Worm (Caenorhabditis elegans) whole organism, mixed stage, embryonic: ENCODE results near the gene F19B2.7.
A peak's percentile ranks its signal among the peaks of the same experiment; 100 is the strongest.

Experiments used
- bed-3 ChIP-seq: fragments of 200-800 bp; sonication (Bioruptor generic); optimal IDR thresholded peaks from 3 replicates; lab custom pipeline; 2018; ENCODE audit warnings: mild to moderate bottlenecking, missing genetic modification characterization, moderate library complexity, missing compliant biosample characterization
- blmp-1 ChIP-seq: fragments of 150-350 bp; optimal IDR thresholded peaks from 2 replicates; lab custom pipeline; 2014; ENCODE audit warnings: missing biosample characterization, missing genetic modification characterization
- ceh-39 ChIP-seq: fragments of 150-350 bp; optimal IDR thresholded peaks from 2 replicates; lab custom pipeline; 2014; ENCODE audit warnings: missing biosample characterization, missing genetic modification characterization
- ceh-43 ChIP-seq: fragments of 200-800 bp; sonication (Bioruptor generic); optimal IDR thresholded peaks from 2 replicates; lab custom pipeline; 2018; ENCODE audit warnings: mild to moderate bottlenecking, missing genetic modification characterization, moderate library complexity, missing compliant biosample characterization
- ceh-83 ChIP-seq: fragments of 200-800 bp; sonication (Bioruptor generic); optimal IDR thresholded peaks from 2 replicates; lab custom pipeline; 2018; ENCODE audit warnings: mild to moderate bottlenecking, missing genetic modification characterization, missing compliant biosample characterization
- ces-1 ChIP-seq: fragments of 150-350 bp; optimal IDR thresholded peaks from 2 replicates; lab custom pipeline; 2014; ENCODE audit warnings: missing biosample characterization, missing genetic modification reagents, missing genetic modification characterization
- cnd-1 ChIP-seq: fragments of 200-800 bp; sonication (Bioruptor generic); optimal IDR thresholded peaks from 2 replicates; lab custom pipeline; 2018; ENCODE audit warnings: mild to moderate bottlenecking, missing genetic modification characterization, missing compliant biosample characterization
- drap-1 ChIP-seq: fragments of 200-800 bp; sonication (Bioruptor generic); optimal IDR thresholded peaks from 3 replicates; lab custom pipeline; 2018; ENCODE audit warnings: mild to moderate bottlenecking, missing genetic modification characterization, missing compliant biosample characterization
- elt-1 ChIP-seq: sonication (generic microtip); optimal IDR thresholded peaks from 2 replicates; lab custom pipeline; 2017; ENCODE audit warnings: missing genetic modification characterization, mild to moderate bottlenecking, missing compliant biosample characterization, antibody characterized with exemption, moderate library complexity, borderline replicate concordance; ENCODE audit not compliant: insufficient read depth
- elt-3 ChIP-seq: fragments of 150-350 bp; optimal IDR thresholded peaks from 2 replicates; lab custom pipeline; 2014; ENCODE audit warnings: missing biosample characterization, missing genetic modification characterization
- flh-1 ChIP-seq: fragments of 200-800 bp; sonication (Bioruptor generic); optimal IDR thresholded peaks from 2 replicates; lab custom pipeline; 2018; ENCODE audit warnings: mild to moderate bottlenecking, missing genetic modification characterization, moderate library complexity, missing compliant biosample characterization
- ham-2 ChIP-seq: fragments of 200-800 bp; sonication (Bioruptor generic); optimal IDR thresholded peaks from 2 replicates; lab custom pipeline; 2018; ENCODE audit warnings: mild to moderate bottlenecking, missing genetic modification characterization, missing compliant biosample characterization
- hlh-1 ChIP-seq: fragments of 150-350 bp; optimal IDR thresholded peaks from 2 replicates; lab custom pipeline; 2014; ENCODE audit warnings: missing biosample characterization, missing genetic modification reagents, missing genetic modification characterization
- lin-13 ChIP-seq: fragments of 150-350 bp; optimal IDR thresholded peaks from 2 replicates; lab custom pipeline; 2014; ENCODE audit warnings: missing biosample characterization, missing genetic modification characterization
- lin-32 ChIP-seq: fragments of 200-800 bp; sonication (Bioruptor generic); optimal IDR thresholded peaks from 2 replicates; lab custom pipeline; 2018; ENCODE audit warnings: mild to moderate bottlenecking, missing genetic modification characterization, missing compliant biosample characterization
- lsy-2 ChIP-seq: fragments of 150-350 bp; optimal IDR thresholded peaks from 2 replicates; lab custom pipeline; 2014; ENCODE audit warnings: missing biosample characterization, missing genetic modification characterization
- mab-5 ChIP-seq: fragments of 150-350 bp; optimal IDR thresholded peaks from 2 replicates; lab custom pipeline; 2014; ENCODE audit warnings: missing biosample characterization, missing genetic modification characterization
- mep-1 ChIP-seq: fragments of 150-350 bp; optimal IDR thresholded peaks from 2 replicates; lab custom pipeline; 2017; ENCODE audit warnings: missing biosample characterization, missing genetic modification reagents, missing genetic modification characterization, inconsistent platforms
- nhr-2 ChIP-seq: fragments of 150-350 bp; optimal IDR thresholded peaks from 2 replicates; lab custom pipeline; 2014; ENCODE audit warnings: missing biosample characterization, missing genetic modification characterization
- nhr-237 ChIP-seq: fragments of 150-350 bp; optimal IDR thresholded peaks from 2 replicates; lab custom pipeline; 2014; ENCODE audit warnings: missing biosample characterization, missing genetic modification characterization
- nhr-28 ChIP-seq: fragments of 150-350 bp; optimal IDR thresholded peaks from 2 replicates; lab custom pipeline; 2014; ENCODE audit warnings: missing biosample characterization, missing genetic modification characterization
- nhr-76 ChIP-seq: sonication (generic microtip); optimal IDR thresholded peaks from 2 replicates; lab custom pipeline; 2017; ENCODE audit warnings: missing biosample characterization, missing genetic modification characterization
- pha-4 ChIP-seq: fragments of 150-350 bp; optimal IDR thresholded peaks from 2 replicates; lab custom pipeline; 2018; ENCODE audit warnings: missing biosample characterization, missing genetic modification reagents, missing genetic modification characterization
- sem-2 ChIP-seq: fragments of 200-800 bp; sonication (Bioruptor generic); optimal IDR thresholded peaks from 2 replicates; lab custom pipeline; 2018; ENCODE audit warnings: mild to moderate bottlenecking, missing genetic modification characterization, missing compliant biosample characterization
- snpc-4 ChIP-seq: fragments of 150-350 bp; optimal IDR thresholded peaks from 2 replicates; lab custom pipeline; 2014; ENCODE audit warnings: missing biosample characterization, missing genetic modification characterization
- sptf-1 ChIP-seq: sonication (generic microtip); optimal IDR thresholded peaks from 2 replicates; lab custom pipeline; 2017; ENCODE audit warnings: mild to moderate bottlenecking, missing genetic modification characterization, moderate library complexity, missing compliant biosample characterization
- tbx-8 ChIP-seq: fragments of 200-800 bp; sonication (Bioruptor generic); optimal IDR thresholded peaks from 2 replicates; lab custom pipeline; 2018; ENCODE audit warnings: mild to moderate bottlenecking, missing genetic modification characterization, moderate library complexity, missing compliant biosample characterization
- unc-120 ChIP-seq: sonication (generic microtip); optimal IDR thresholded peaks from 2 replicates; lab custom pipeline; 2017; ENCODE audit warnings: missing genetic modification characterization, missing compliant biosample characterization; ENCODE audit not compliant: poor library complexity, severe bottlenecking
- unc-39 ChIP-seq: fragments of 150-350 bp; optimal IDR thresholded peaks from 2 replicates; lab custom pipeline; 2014; ENCODE audit warnings: missing biosample characterization, missing genetic modification characterization
- unc-62 ChIP-seq: fragments of 150-350 bp; optimal IDR thresholded peaks from 2 replicates; lab custom pipeline; 2014; ENCODE audit warnings: missing biosample characterization, missing genetic modification reagents, missing genetic modification characterization
- ztf-11 ChIP-seq: fragments of 150-350 bp; optimal IDR thresholded peaks from 2 replicates; lab custom pipeline; 2014; ENCODE audit warnings: missing biosample characterization, missing genetic modification characterization

F19B2.7 gene

ce11 chrV:20123010-20123409 is 28.5 kb upstream of the F19B2.7 start:
- TF ChIP-seq nhr-2 (tag; lab: Kevin White, UChicago) (no peak), sptf-1 (no peak), blmp-1 (tag; lab: Kevin White, UChicago) (no peak), hlh-1 (no peak), lsy-2 (tag; lab: Kevin White, UChicago) (no peak), ceh-83 (GFP tag; lab: Kevin White, UChicago) (no peak), elt-3 (tag; lab: Kevin White, UChicago) (no peak)
- TF ChIP-seq, all 35 proteins: peak for 0

- no peak for TF ChIP-seq lin-13 (tag; lab: Kevin White, UChicago)
- no peak for TF ChIP-seq ham-2 (GFP tag; lab: Kevin White, UChicago)
- no peak for TF ChIP-seq drap-1 (GFP tag; lab: Kevin White, UChicago)
- no peak for TF ChIP-seq ces-1 (GFP tag; lab: Kevin White, UChicago)
- TF ChIP-seq flh-1 = no peak
- no peak for TF ChIP-seq cnd-1 (tag; lab: Kevin White, UChicago)
- no peak for TF ChIP-seq tbx-8 (GFP tag; lab: Kevin White, UChicago)
- no peak for TF ChIP-seq pha-4 (tag; lab: Kevin White, UChicago)
- no peak for TF ChIP-seq lin-32 (GFP tag; lab: Kevin White, UChicago)
- TF ChIP-seq nhr-237 = no peak
- no peak for TF ChIP-seq unc-39 (tag; lab: Kevin White, UChicago)
- TF ChIP-seq sem-2 (GFP tag; lab: Kevin White, UChicago) = no peak
- TF ChIP-seq, all 35 proteins: peak for 0
Measured at ce11 chrV:20123616-20124015, 27.9 kb upstream of the F19B2.7 start.

- TF ChIP-seq drap-1 (GFP tag; lab: Kevin White, UChicago) = peak; percentile 17
- TF ChIP-seq nhr-2 (tag; lab: Kevin White, UChicago) = no peak
Measured at ce11 chrV:20124393-20124792, 27.1 kb upstream of the F19B2.7 start.

- TF ChIP-seq tbx-8 (GFP tag; lab: Kevin White, UChicago) (no peak), nhr-76 (no peak), ceh-43 (GFP tag; lab: Kevin White, UChicago) (no peak), pha-4 (tag; lab: Kevin White, UChicago) (no peak), blmp-1 (tag; lab: Kevin White, UChicago) (no peak), hlh-1 (no peak), nhr-2 (tag; lab: Kevin White, UChicago) (no peak), mab-5 (tag; lab: Kevin White, UChicago) (no peak), lin-32 (GFP tag; lab: Kevin White, UChicago) (no peak), flh-1 (no peak), sem-2 (GFP tag; lab: Kevin White, UChicago) (no peak), drap-1 (GFP tag; lab: Kevin White, UChicago) (no peak), unc-120 (tag; lab: Kevin White, UChicago) (no peak), snpc-4 (tag; lab: Kevin White, UChicago) (no peak), lin-13 (tag; lab: Kevin White, UChicago) (no peak)
- TF ChIP-seq, all 35 proteins: peak for 0
Measured at ce11 chrV:20125137-20125536, 26.4 kb upstream of the F19B2.7 start.

ce11 chrV:20126637-20127036 is 24.9 kb upstream of the F19B2.7 start:
- TF ChIP-seq ztf-11 (tag; lab: Kevin White, UChicago) = no peak
- no peak for TF ChIP-seq hlh-1
- no peak for TF ChIP-seq sem-2 (GFP tag; lab: Kevin White, UChicago)
- TF ChIP-seq nhr-237 = no peak
- no peak for TF ChIP-seq ceh-43 (GFP tag; lab: Kevin White, UChicago)
- TF ChIP-seq blmp-1 (tag; lab: Kevin White, UChicago) = no peak
- no peak for TF ChIP-seq lin-32 (GFP tag; lab: Kevin White, UChicago)
- TF ChIP-seq ceh-39 (tag; lab: Kevin White, UChicago) = no peak
- TF ChIP-seq nhr-76 = no peak
- no peak for TF ChIP-seq ces-1 (GFP tag; lab: Kevin White, UChicago)
- TF ChIP-seq snpc-4 (tag; lab: Kevin White, UChicago) = no peak
- no peak for TF ChIP-seq mep-1 (tag; lab: Kevin White, UChicago)
- no peak for TF ChIP-seq unc-120 (tag; lab: Kevin White, UChicago)
- no peak for TF ChIP-seq nhr-28 (tag; lab: Kevin White, UChicago)
- TF ChIP-seq unc-62 = no peak
- TF ChIP-seq nhr-2 (tag; lab: Kevin White, UChicago) = no peak
- no peak for TF ChIP-seq bed-3
- TF ChIP-seq mab-5 (tag; lab: Kevin White, UChicago) = no peak
- no peak for TF ChIP-seq elt-1 (tag; lab: Kevin White, UChicago)
- TF ChIP-seq, all 35 proteins: peak for 0
